Fruit fly (Drosophila melanogaster): ENCODE results near the gene Lasp.
A peak's percentile ranks its signal among the peaks of the same experiment; 100 is the strongest.

The Lasp gene

DNA sequence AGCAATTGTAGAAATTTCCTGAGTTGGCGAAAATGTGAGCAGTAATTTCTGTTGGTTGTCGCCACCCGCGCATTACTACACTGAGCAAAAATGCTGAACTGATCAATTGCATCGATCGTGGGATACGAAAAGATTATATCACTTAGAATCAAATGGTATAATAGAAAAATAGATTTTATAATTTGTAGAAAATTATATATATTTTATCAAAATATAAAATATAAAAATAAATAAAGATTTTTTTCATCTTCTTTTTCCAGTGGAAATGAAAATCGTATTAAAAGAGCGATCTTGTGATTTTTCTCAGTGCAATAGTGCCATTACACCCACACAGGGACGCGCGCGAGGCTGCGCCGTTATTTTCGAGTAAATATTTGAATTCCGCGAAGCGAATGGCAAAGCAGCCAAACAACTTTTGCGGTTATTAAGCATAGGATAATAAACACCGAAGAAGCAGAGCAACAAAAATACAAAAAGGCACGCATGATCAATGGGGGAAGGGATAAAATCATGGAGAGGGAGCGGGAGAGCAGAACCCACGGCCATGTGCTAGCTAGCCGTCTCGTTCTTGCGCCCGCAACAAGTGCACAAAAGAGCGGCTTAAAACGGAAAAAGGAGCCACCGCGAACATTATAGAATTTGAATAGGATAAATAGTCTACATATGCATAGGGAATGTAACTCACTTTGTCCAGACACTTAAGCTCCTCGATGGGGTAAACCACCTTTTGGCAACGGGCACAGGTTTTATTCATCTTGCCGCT is 1.0 kb downstream of the Lasp start (continued):
- TF ChIP-seq Met (GFP tag; optimal IDR thresholded peaks at IDR 0.05) (no peak), svp (GFP tag) (peak; percentile 86), Gug (GFP tag; IDR thresholded peaks at IDR 0.05) (peak; percentile 60; the same call in 1 of the 2 replicates), Smox (GFP tag; optimal IDR thresholded peaks at IDR 0.05) (no peak), CG6808 (GFP tag; optimal IDR thresholded peaks at IDR 0.05) (peak; percentile 62), CG10631 (GFP tag; optimal IDR thresholded peaks at IDR 0.05) (peak; percentile 71), CG8119 (GFP tag; IDR thresholded peaks at IDR 0.05) (peak; percentile 85), vri (GFP tag; optimal IDR thresholded peaks at IDR 0.05) (no peak), Eip93F (GFP tag; optimal IDR thresholded peaks at IDR 0.05) (no peak), CG3032 (tag; optimal IDR thresholded peaks at IDR 0.05) (peak; percentile 74), Hr38 (GFP tag; optimal IDR thresholded peaks at IDR 0.05) (no peak), CG31627 (GFP tag; optimal IDR thresholded peaks at IDR 0.05) (no peak), Sox102F (GFP tag; optimal IDR thresholded peaks at IDR 0.05) (no peak), Ets96B (tag; optimal IDR thresholded peaks at IDR 0.05) (peak; percentile 53), cyc (GFP tag; optimal IDR thresholded peaks at IDR 0.05) (peak; percentile 30), eg (GFP tag; IDR thresholded peaks at IDR 0.05) (peak; percentile 85), esn (GFP tag; optimal IDR thresholded peaks at IDR 0.05) (peak; percentile 37), CG16779 (tag; optimal IDR thresholded peaks at IDR 0.05) (peak; percentile 48), CG11762 (GFP tag; optimal IDR thresholded peaks at IDR 0.05; ENCODE audit: insufficient read depth) (peak; percentile 1), CG6792 (GFP tag; optimal IDR thresholded peaks at IDR 0.05) (peak; percentile 57), CG11902 (GFP tag; optimal IDR thresholded peaks at IDR 0.05) (peak; percentile 56), lz (GFP tag; optimal IDR thresholded peaks at IDR 0.05) (peak; percentile 23), salr (GFP tag; optimal IDR thresholded peaks at IDR 0.05) (peak; percentile 10 to 44), dsx (GFP tag; optimal IDR thresholded peaks at IDR 0.05; ENCODE audit: poor library complexity, severe bottlenecking) (peak; percentile 73), Eip75B (GFP tag; optimal IDR thresholded peaks at IDR 0.05) (peak; percentile 8), fd59A (GFP tag; optimal IDR thresholded peaks at IDR 0.05) (no peak), CG9139 (GFP tag; optimal IDR thresholded peaks at IDR 0.05) (peak; percentile 34), CG6854 (GFP tag; optimal IDR thresholded peaks at IDR 0.05) (no peak), spab (GFP tag; optimal IDR thresholded peaks at IDR 0.05) (peak; percentile 35)

DNA sequence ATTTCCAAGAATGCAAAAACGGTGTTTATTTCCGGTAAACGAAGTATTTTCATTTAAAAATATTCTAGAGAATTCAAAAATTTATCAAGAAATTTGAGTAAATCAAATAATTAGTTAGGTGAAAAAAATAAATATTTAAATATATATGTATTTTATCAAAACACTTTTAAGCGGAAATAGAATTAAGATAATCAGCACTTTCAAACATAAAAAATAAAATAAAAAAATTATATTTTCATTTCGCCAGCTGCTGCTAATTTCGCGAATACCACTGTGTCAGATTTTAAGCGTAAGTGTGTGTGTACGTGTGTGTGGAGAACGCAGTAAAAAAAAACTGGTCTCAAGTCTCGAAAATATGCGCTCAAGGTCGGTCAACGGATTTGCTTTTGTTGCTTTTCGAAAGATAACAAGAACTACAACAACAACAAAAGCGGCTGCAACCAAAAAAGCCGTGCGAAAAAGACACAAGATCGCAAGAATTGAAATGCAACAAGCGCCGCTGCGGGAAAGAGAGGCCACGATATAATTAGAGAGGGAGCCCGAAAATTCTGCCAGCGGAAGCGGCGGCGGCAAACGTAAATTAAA is 1.7 kb downstream of the Lasp start:
- TF ChIP-seq acj6 (GFP tag; optimal IDR thresholded peaks at IDR 0.05) (peak; percentile 13), Eip93F (GFP tag; optimal IDR thresholded peaks at IDR 0.05) (peak; percentile 1), Gug (GFP tag; IDR thresholded peaks at IDR 0.05) (no peak), eg (GFP tag; IDR thresholded peaks at IDR 0.05) (peak; percentile 48; the same call in 2 of the 3 replicates), Ets21C (GFP tag; optimal IDR thresholded peaks at IDR 0.05) (no peak), CG8632 (GFP tag; optimal IDR thresholded peaks at IDR 0.05) (peak; percentile 18), CG6854 (GFP tag; optimal IDR thresholded peaks at IDR 0.05) (peak; percentile 82), CG8119 (GFP tag; IDR thresholded peaks at IDR 0.05) (peak; percentile 25; the same call in 2 of the 3 replicates), CG15336 (GFP tag; IDR thresholded peaks at IDR 0.05) (peak; percentile 34), Hr39 (GFP tag; optimal IDR thresholded peaks at IDR 0.05) (peak; percentile 45), Eip78C (GFP tag) (peak; percentile 83), OdsH (GFP tag; optimal IDR thresholded peaks at IDR 0.05) (no peak), CG6163 (GFP tag; IDR thresholded peaks at IDR 0.05) (peak; percentile 7; the same call in 1 of the 3 replicates)
